Fruit fly (Drosophila melanogaster) whole organism: Measurements from ENCODE around the gene CG4768.

Source experiments
- EcR ChIP-seq, 2 experiments: fragments of >200 bp; optimal IDR thresholded peaks; 2 replicates each; lab custom pipeline; 2017; ENCODE audit warnings: missing biosample characterization in 2 of 2, missing genetic modification characterization in 2 of 2, missing genetic modification reagents in 2 of 2
- pan ChIP-seq: fragments of >200 bp; optimal IDR thresholded peaks from 2 replicates; lab custom pipeline; 2017
- usp ChIP-seq: fragments of >200 bp; optimal IDR thresholded peaks from 2 replicates; lab custom pipeline; 2017; ENCODE audit warnings: missing biosample characterization, missing genetic modification characterization, mixed read lengths

DNA sequence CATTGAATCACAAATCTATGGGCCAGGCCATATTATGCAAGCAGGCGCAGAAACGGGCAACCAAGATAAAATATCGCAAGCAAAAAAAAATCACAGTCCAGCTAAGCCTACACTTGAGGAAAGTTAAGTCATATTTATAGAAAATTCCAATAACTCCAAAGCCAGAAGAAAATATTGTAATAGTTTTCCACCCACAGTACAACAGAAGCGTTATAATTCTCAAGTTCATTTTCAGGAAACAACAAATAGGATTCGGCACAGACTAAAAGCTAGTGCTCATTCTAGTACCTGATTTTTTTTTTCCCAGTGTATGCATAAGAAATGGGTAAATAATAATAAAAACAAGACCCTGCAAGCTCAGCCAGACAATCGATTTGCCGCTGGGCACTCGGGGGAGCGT lies 26.1 kb upstream of the CG4768 start:
- no peak for TF ChIP-seq pan (lab: Kevin White, UChicago)
- no peak for TF ChIP-seq EcR (GFP tag; optimal IDR thresholded peaks at IDR 0.05; lab: Kevin White, UChicago)
- no peak for TF ChIP-seq usp (GFP tag; lab: Kevin White, UChicago)
